Worm (Caenorhabditis elegans) whole organism, L4/young adult: ENCODE data around the gene K08F4.3.

Source experiments
- W03F9.2 ChIP-seq: fragments of 150-350 bp; optimal IDR thresholded peaks from 2 replicates; lab custom pipeline; 2014; ENCODE audit warnings: missing biosample characterization, missing genetic modification characterization
- dao-5 ChIP-seq: sonication (generic microtip); optimal IDR thresholded peaks from 2 replicates; lab custom pipeline; 2016; ENCODE audit warnings: missing genotype, missing genetic modification characterization, moderate library complexity, missing compliant biosample characterization
- him-1 ChIP-seq: sonication (generic microtip); optimal IDR thresholded peaks from 2 replicates; lab custom pipeline; 2016; ENCODE audit warnings: missing genotype, missing genetic modification reagents, missing genetic modification characterization, missing compliant biosample characterization

ce11 chrIV:10177779-10178178, 48.7 kb downstream of the K08F4.3 start, which contains the start of gene mspn-1:
- TF ChIP-seq him-1 (tag; lab: Kevin White, UChicago) (no peak), dao-5 (tag; lab: Kevin White, UChicago) (no peak), W03F9.2 (tag; lab: Kevin White, UChicago) (no peak)
